Fruit fly (Drosophila melanogaster) whole organism, pupa: ENCODE data around the gene CG43082.

Source experiments
- CG10348 ChIP-seq: fragments of 200-800 bp; sonication (Bioruptor generic); IDR thresholded peaks from 2 replicates; pipeline ENCODE4 v1.3.6; 2022; ENCODE audit warnings: missing biosample characterization, missing genetic modification characterization
- CG12605 ChIP-seq: fragments of 200-800 bp; sonication (Bioruptor generic); IDR thresholded peaks from 2 replicates; pipeline ENCODE4 v1.3.6; 2022; ENCODE audit warnings: missing biosample characterization, missing genetic modification characterization
- CG13204 ChIP-seq: fragments of 200-800 bp; sonication (Bioruptor generic); optimal IDR thresholded peaks from 2 replicates; lab custom pipeline; 2018; ENCODE audit warnings: missing biosample characterization, mild to moderate bottlenecking, missing genetic modification characterization, moderate library complexity
- CG14655 ChIP-seq: fragments of 200-800 bp; sonication (Bioruptor generic); optimal IDR thresholded peaks from 3 replicates; lab custom pipeline; 2017; ENCODE audit warnings: mild to moderate bottlenecking, missing biosample characterization, missing genetic modification reagents, missing genetic modification characterization
- CG15710 ChIP-seq: fragments of 200-800 bp; sonication (Bioruptor generic); optimal IDR thresholded peaks from 2 replicates; lab custom pipeline; 2018; ENCODE audit warnings: missing biosample characterization, mild to moderate bottlenecking, missing genetic modification characterization, moderate library complexity
- CG17806 ChIP-seq: fragments of 200-800 bp; sonication (Bioruptor generic); optimal IDR thresholded peaks from 2 replicates; lab custom pipeline; 2018; ENCODE audit warnings: missing biosample characterization, mild to moderate bottlenecking, missing genetic modification characterization, moderate library complexity
- CG32121 ChIP-seq: fragments of 200-800 bp; sonication (Bioruptor generic); IDR thresholded peaks from 2 replicates; pipeline ENCODE4 v1.3.6; 2022; ENCODE audit warnings: missing biosample characterization, missing genetic modification characterization
- CG34367 ChIP-seq: fragments of 200-800 bp; sonication (Bioruptor generic); optimal IDR thresholded peaks from 2 replicates; lab custom pipeline; 2018; ENCODE audit warnings: missing biosample characterization, mild to moderate bottlenecking, missing genetic modification characterization
- CG4496 ChIP-seq: fragments of 200-800 bp; sonication (Bioruptor generic); IDR thresholded peaks from 3 replicates; pipeline ENCODE4 v1.3.6; 2022; ENCODE audit warnings: missing biosample characterization, missing genetic modification characterization
- CG8159 ChIP-seq: fragments of 200-800 bp; sonication (Bioruptor generic); optimal IDR thresholded peaks from 3 replicates; lab custom pipeline; 2018; ENCODE audit warnings: missing biosample characterization, mild to moderate bottlenecking, missing genetic modification characterization, moderate library complexity
- CG8301 ChIP-seq: fragments of 200-800 bp; sonication (Bioruptor generic); optimal IDR thresholded peaks from 2 replicates; lab custom pipeline; 2018; ENCODE audit warnings: missing biosample characterization, mild to moderate bottlenecking, missing genetic modification characterization
- CG9948 ChIP-seq: fragments of 200-800 bp; sonication (Bioruptor generic); optimal IDR thresholded peaks from 2 replicates; lab custom pipeline; 2018; ENCODE audit warnings: missing biosample characterization, mild to moderate bottlenecking, missing genetic modification characterization, moderate library complexity
- D1 ChIP-seq: fragments of 200-800 bp; sonication (Bioruptor generic); optimal IDR thresholded peaks from 2 replicates; lab custom pipeline; 2018; ENCODE audit warnings: missing biosample characterization, mild to moderate bottlenecking, missing genetic modification characterization, moderate library complexity
- EcR ChIP-seq: fragments of 200-800 bp; sonication (Bioruptor generic); optimal IDR thresholded peaks from 3 replicates; lab custom pipeline; 2019; ENCODE audit warnings: missing biosample characterization, missing genetic modification characterization, mild to moderate bottlenecking, moderate library complexity, missing genetic modification reagents
- Ets98B ChIP-seq: fragments of 200-800 bp; sonication (Bioruptor generic); IDR thresholded peaks from 2 replicates; pipeline ENCODE4 v1.3.6; 2022; ENCODE audit warnings: missing biosample characterization, missing genetic modification characterization
- Pif1A ChIP-seq: fragments of 200-800 bp; sonication (Bioruptor generic); optimal IDR thresholded peaks from 3 replicates; lab custom pipeline; 2016; ENCODE audit warnings: missing biosample characterization, missing genetic modification characterization
- Pif1B ChIP-seq: fragments of 200-800 bp; sonication (Bioruptor generic); optimal IDR thresholded peaks from 3 replicates; lab custom pipeline; 2016; ENCODE audit warnings: missing biosample characterization, missing genetic modification characterization
- Snoo ChIP-seq: fragments of 200-800 bp; sonication (Bioruptor generic); optimal IDR thresholded peaks from 3 replicates; lab custom pipeline; 2017; ENCODE audit warnings: missing biosample characterization, mild to moderate bottlenecking, missing genetic modification characterization, inconsistent platforms
- fd96Ca ChIP-seq: fragments of 200-800 bp; sonication (Bioruptor generic); IDR thresholded peaks from 3 replicates; pipeline ENCODE4 v1.3.6; 2022; ENCODE audit warnings: missing biosample characterization, missing genetic modification characterization
- gl ChIP-seq: fragments of 200-800 bp; sonication (Bioruptor generic); optimal IDR thresholded peaks from 2 replicates; lab custom pipeline; 2018; ENCODE audit warnings: missing biosample characterization, mild to moderate bottlenecking, missing genetic modification characterization
- rn ChIP-seq: fragments of 200-800 bp; sonication (Bioruptor generic); IDR thresholded peaks from 2 replicates; pipeline ENCODE4 v1.3.6; 2022; ENCODE audit warnings: missing biosample characterization, missing genetic modification characterization

CG43082 gene

DNA sequence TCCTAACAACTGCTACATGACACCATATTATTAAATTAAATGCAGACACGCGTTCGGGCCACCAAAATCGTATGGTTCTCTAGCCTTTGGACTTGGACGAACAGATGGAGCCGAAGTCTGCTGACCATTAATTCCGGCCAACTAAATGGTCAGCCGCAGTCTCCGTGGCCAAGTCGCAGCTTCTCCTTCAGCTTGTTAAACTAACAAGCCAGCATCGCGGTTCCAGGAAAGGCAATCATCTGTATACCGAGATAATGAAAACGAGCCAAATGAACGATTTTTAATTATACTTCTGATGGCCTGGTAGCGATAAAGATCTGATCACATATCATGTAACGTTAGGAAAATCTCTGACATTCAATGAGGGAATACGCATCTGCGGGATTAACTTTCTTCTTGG, 8.3 kb downstream of the CG43082 start:
- TF ChIP-seq CG8301 (tag; lab: Kevin White, UChicago) (no peak), CG34367 (tag; lab: Kevin White, UChicago) (no peak), CG17806 (tag; lab: Kevin White, UChicago) (no peak), CG8159 (tag; lab: Kevin White, UChicago) (no peak), Pif1A (GFP tag; lab: Kevin White, UChicago) (no peak), rn (GFP tag; lab: Robert Waterston, UW) (no peak), CG9948 (tag; lab: Kevin White, UChicago) (no peak)
- TF ChIP-seq, all 21 proteins: peak for 0

DNA sequence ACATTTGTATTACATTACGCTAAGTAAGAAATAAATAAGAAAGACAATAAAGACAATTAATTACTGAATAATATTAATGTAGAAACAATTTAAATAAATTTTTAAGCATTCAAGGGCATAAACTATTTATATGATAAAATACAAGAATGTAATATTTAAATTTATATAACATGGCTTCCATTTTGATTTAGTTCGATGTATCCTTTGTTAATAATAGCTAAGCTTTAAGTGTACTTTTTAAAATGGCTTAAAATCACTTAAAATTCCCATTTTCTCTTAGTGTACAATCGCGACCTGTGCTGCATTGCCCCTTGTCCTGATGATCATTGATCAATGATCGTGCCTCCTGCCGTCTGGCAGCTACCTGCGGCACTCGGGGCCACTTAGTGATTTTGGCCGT, 8.8 kb downstream of the CG43082 start:
- TF ChIP-seq CG8159 (tag; lab: Kevin White, UChicago) (peak; percentile 56), EcR (GFP tag; lab: Kevin White, UChicago) (no peak), CG9948 (tag; lab: Kevin White, UChicago) (peak; percentile 7), Pif1A (GFP tag; lab: Kevin White, UChicago) (no peak), rn (GFP tag; lab: Robert Waterston, UW) (no peak), CG10348 (GFP tag; lab: Robert Waterston, UW) (no peak), CG15710 (tag; lab: Kevin White, UChicago) (peak; percentile 17), CG32121 (GFP tag; lab: Robert Waterston, UW) (no peak), CG12605 (GFP tag; lab: Robert Waterston, UW) (no peak), CG34367 (tag; lab: Kevin White, UChicago) (no peak), Snoo (tag; lab: Kevin White, UChicago) (peak; percentile 25), CG17806 (tag; lab: Kevin White, UChicago) (no peak), D1 (tag; lab: Kevin White, UChicago) (no peak), CG4496 (no peak), gl (tag; lab: Kevin White, UChicago) (no peak), fd96Ca (GFP tag; lab: Robert Waterston, UW) (no peak), Pif1B (GFP tag; lab: Kevin White, UChicago) (no peak), CG13204 (no peak), CG14655 (no peak), Ets98B (GFP tag; lab: Robert Waterston, UW) (no peak), CG8301 (tag; lab: Kevin White, UChicago) (no peak)

DNA sequence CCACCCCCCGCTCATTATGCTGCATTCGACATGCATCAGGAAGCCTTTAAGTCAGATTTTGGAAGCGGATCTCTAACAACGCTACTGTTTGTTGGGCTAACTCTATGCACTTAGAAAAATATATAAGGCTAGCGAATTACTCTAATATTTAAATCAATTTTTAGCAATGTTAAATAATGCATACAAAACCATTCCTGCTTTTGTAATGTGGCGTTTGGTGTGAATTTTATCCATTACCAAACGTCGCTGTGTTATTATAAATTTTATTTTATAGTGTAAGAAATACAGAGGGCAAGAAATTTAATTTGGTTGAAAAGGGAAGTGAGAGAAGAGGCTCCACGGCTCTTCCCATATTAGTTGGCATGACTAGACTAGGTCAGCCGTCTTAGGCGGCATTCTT, 11.1 kb downstream of the CG43082 start:
- TF ChIP-seq CG14655 (peak; percentile 14), CG9948 (tag; lab: Kevin White, UChicago) (peak; percentile 3), gl (tag; lab: Kevin White, UChicago) (no peak)
- TF ChIP-seq, all 21 proteins: peak for 2

DNA sequence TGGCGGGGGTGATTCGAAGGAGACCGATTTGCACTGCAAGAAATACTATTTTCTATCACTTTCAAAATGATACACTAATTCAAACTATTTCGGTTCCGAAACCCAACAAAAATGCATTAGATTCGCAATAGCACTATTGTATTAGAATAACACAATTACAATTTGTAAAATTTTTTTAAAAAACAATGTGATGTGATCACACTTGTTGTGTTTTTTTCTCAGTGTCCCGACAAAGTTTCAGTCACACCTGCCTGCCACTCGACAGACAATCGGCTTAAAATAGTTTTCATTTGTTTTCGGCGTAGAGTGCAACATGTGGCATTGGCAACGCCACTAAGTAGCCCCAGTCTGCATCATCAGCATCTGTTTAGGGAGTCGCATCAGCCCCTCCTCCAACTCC, 13.4 kb downstream of the CG43082 start:
- TF ChIP-seq rn (GFP tag; lab: Robert Waterston, UW) = no peak
- TF ChIP-seq gl (tag; lab: Kevin White, UChicago) = no peak
- TF ChIP-seq Ets98B (GFP tag; lab: Robert Waterston, UW) = 0 out of 2 replicates have a peak, but pooled peaks have one; percentile 14
- peak; percentile 65 for TF ChIP-seq CG14655
- TF ChIP-seq CG8301 (tag; lab: Kevin White, UChicago) = peak; percentile 37
- peak; percentile 23 for TF ChIP-seq CG9948 (tag; lab: Kevin White, UChicago)

DNA sequence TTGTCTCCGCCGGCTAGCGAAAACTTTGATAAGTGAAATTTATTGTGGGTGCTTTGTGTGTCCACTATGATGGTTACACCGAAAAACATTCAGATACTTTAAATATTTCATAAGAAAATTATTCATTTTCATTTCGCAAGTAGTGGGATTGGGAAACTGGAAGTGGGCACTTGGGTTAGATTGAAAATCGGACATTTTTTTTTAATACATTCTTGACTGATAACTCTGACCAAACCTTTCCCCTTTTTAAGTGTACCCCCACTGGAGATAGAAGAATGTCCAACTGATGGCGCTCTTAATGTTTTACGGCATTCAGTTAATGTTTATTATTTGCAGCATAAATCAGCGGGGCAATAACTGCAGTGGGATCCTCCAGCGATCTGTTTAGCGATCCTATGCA, 16.0 kb downstream of the CG43082 start:
- TF ChIP-seq CG14655 (peak; percentile 1), CG8159 (tag; lab: Kevin White, UChicago) (peak; percentile 5), CG4496 (no peak), CG9948 (tag; lab: Kevin White, UChicago) (peak; percentile 20)

DNA sequence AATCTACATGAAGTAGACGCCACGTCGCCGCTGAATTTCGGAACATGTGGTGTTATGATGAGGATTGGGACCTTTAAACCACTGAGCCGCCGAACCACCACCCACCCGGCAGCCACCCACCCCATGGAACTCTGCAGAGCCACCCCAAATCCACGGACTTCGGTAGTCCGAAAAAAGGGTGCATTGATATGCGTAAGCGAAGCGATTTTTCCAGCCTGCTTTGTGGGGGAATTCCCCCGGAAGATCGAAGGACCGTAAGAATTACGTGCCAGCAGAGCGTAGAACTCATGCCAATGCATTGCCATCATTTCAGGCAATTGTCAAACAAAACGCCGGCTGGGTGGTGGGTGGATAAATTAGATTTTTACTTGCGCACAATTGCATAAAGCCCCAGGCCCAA, 16.6 kb downstream of the CG43082 start:
- no peak for TF ChIP-seq rn (GFP tag; lab: Robert Waterston, UW)
- no peak for TF ChIP-seq fd96Ca (GFP tag; lab: Robert Waterston, UW)
- no peak for TF ChIP-seq Pif1A (GFP tag; lab: Kevin White, UChicago)
- TF ChIP-seq EcR (GFP tag; lab: Kevin White, UChicago) = no peak
- no peak for TF ChIP-seq CG13204
- no peak for TF ChIP-seq gl (tag; lab: Kevin White, UChicago)
- no peak for TF ChIP-seq Ets98B (GFP tag; lab: Robert Waterston, UW)
- TF ChIP-seq CG15710 (tag; lab: Kevin White, UChicago) = no peak
- no peak for TF ChIP-seq CG8159 (tag; lab: Kevin White, UChicago)
- TF ChIP-seq CG32121 (GFP tag; lab: Robert Waterston, UW) = no peak
- no peak for TF ChIP-seq CG8301 (tag; lab: Kevin White, UChicago)
- no peak for TF ChIP-seq CG9948 (tag; lab: Kevin White, UChicago)
- no peak for TF ChIP-seq Pif1B (GFP tag; lab: Kevin White, UChicago)
- no peak for TF ChIP-seq CG4496
- no peak for TF ChIP-seq CG10348 (GFP tag; lab: Robert Waterston, UW)
- no peak for TF ChIP-seq Snoo (tag; lab: Kevin White, UChicago)
- TF ChIP-seq CG14655 = no peak

DNA sequence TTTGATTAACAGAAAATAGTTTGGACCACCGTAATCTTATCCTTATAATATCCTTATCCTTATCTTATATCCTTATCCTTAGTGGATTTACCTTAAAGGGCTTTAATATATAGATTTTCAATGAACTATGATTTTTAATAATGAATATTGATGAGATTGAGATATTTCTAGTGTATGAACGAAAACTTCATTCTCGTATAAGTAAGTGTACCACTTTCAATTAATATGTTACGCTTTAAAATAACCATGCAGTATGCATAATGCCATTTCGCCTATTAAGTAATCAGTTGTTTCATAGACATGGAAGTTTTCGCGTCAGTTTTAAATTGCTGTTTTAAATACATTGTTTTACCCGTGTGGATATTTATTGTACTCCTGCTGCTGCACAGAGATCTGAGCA, 17.8 kb downstream of the CG43082 start, which contains the start of gene CG7304:
Gene CG7304 (plus strand): TSS at position 301 of the 400 bp plus-strand sequence.
- TF ChIP-seq Snoo (tag; lab: Kevin White, UChicago) (no peak), CG10348 (GFP tag; lab: Robert Waterston, UW) (no peak), fd96Ca (GFP tag; lab: Robert Waterston, UW) (no peak)
- TF ChIP-seq, all 21 proteins: peak for 0
